Fruit fly (Drosophila melanogaster): ENCODE measurements around the gene GCC185.

The GCC185 gene

DNA sequence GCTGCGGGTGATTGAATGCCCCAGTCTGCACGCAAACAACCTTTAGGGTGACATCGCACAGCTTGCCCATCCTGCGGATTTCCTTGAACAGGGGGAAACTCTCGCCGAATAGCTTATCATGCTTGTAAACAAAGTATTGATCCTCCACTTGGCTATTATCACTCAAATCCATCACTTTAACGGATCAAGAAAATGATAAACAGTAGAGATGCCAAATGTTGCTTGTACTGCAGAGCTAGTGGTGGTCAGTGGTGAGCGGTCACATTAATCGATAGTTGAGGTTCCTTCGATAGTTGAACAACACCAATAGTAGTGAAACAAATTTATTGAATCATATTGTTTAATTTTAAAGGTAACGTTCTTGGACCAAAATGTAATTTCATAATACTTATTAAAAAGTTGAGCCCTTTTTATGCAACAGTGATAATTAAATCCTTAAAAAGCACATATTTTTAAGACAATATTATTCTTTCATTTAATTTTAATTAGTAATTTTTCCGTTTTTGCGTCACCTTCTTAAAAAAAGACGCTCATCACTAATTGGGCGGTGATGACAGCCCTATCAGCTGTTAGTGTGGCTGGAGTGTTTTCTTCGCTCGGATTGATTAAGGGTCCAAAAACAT lies at the start of gene GCC185, which contains the start of gene KLHL18 (continued):
- TF ChIP-seq CG15514 (GFP tag; optimal IDR thresholded peaks at IDR 0.05) (peak; percentile 80), fru (optimal IDR thresholded peaks at IDR 0.05) (no peak), mld (GFP tag; IDR thresholded peaks at IDR 0.05; ENCODE audit: partially characterized antibody) (peak; percentile 19; the same call in 1 of the 3 replicates), zf30C (GFP tag; optimal IDR thresholded peaks at IDR 0.05) (no peak), CG8089 (GFP tag; optimal IDR thresholded peaks at IDR 0.05) (peak; percentile 23), HLHmδ (GFP tag; optimal IDR thresholded peaks at IDR 0.05) (no peak), CG6689 (GFP tag; IDR thresholded peaks at IDR 0.05) (peak; percentile 100), CrebB (tag; optimal IDR thresholded peaks at IDR 0.05) (no peak), stwl (tag; optimal IDR thresholded peaks at IDR 0.05) (peak; percentile 56), run (tag; optimal IDR thresholded peaks at IDR 0.05) (peak; percentile 18), CG3407 (GFP tag; optimal IDR thresholded peaks at IDR 0.05) (no peak), CG32767 (GFP tag; IDR thresholded peaks at IDR 0.05) (no peak), nau (GFP tag; optimal IDR thresholded peaks at IDR 0.05) (no peak), CG7928 (GFP tag; optimal IDR thresholded peaks at IDR 0.05) (peak; percentile 22), CG3281 (GFP tag; optimal IDR thresholded peaks at IDR 0.05) (peak; percentile 47), CG6175 (GFP tag; IDR thresholded peaks at IDR 0.05) (no peak), CG7372 (GFP tag; IDR thresholded peaks at IDR 0.05) (peak; percentile 64), sens-2 (GFP tag; IDR thresholded peaks at IDR 0.05) (no peak), Asciz (GFP tag; optimal IDR thresholded peaks at IDR 0.05) (no peak), CG17829 (tag; optimal IDR thresholded peaks at IDR 0.05) (peak; percentile 79), CG7357 (GFP tag; IDR thresholded peaks at IDR 0.05) (0 out of 3 replicates have a peak, but pooled peaks have one; percentile 17), H15 (GFP tag; IDR thresholded peaks at IDR 0.05) (peak; percentile 55; the same call in 1 of the 3 replicates), pum (GFP tag; optimal IDR thresholded peaks at IDR 0.05) (peak; percentile 70), ase (GFP tag; IDR thresholded peaks at IDR 0.05) (0 out of 3 replicates have a peak, but pooled peaks have one; percentile 14), CG11695 (GFP tag; IDR thresholded peaks at IDR 0.05) (0 out of 3 replicates have a peak, but pooled peaks have one; percentile 43), ac (GFP tag; optimal IDR thresholded peaks at IDR 0.05) (no peak), grn (GFP tag; optimal IDR thresholded peaks at IDR 0.05) (peak; percentile 32), lilli (GFP tag; optimal IDR thresholded peaks at IDR 0.05) (peak; percentile 84), Sin3A (optimal IDR thresholded peaks at IDR 0.05) (peak; percentile 94), sisA (GFP tag; IDR thresholded peaks at IDR 0.05) (peak; percentile 78), CG14965 (GFP tag; optimal IDR thresholded peaks at IDR 0.05; ENCODE audit: borderline replicate concordance) (no peak), CG18599 (GFP tag; optimal IDR thresholded peaks at IDR 0.05) (no peak), CG18262 (tag; optimal IDR thresholded peaks at IDR 0.05) (peak; percentile 72), CG11398 (GFP tag; optimal IDR thresholded peaks at IDR 0.05) (no peak), Dad (GFP tag; optimal IDR thresholded peaks at IDR 0.05) (no peak), CG2129 (GFP tag; IDR thresholded peaks at IDR 0.05; ENCODE audit: partially characterized antibody) (peak; percentile 56), CG1647 (GFP tag; optimal IDR thresholded peaks at IDR 0.05) (peak; percentile 66), her (GFP tag; optimal IDR thresholded peaks at IDR 0.05) (no peak), klu (GFP tag; IDR thresholded peaks at IDR 0.05) (peak; percentile 76; the same call in 1 of the 2 replicates), usp (GFP tag; optimal IDR thresholded peaks at IDR 0.05) (no peak), CG11696 (GFP tag; IDR thresholded peaks at IDR 0.05) (no peak), CG9932 (GFP tag; IDR thresholded peaks at IDR 0.05) (peak; percentile 88), nom (GFP tag; optimal IDR thresholded peaks at IDR 0.05) (no peak), crol (GFP tag; IDR thresholded peaks at IDR 0.05) (no peak), crp (GFP tag; optimal IDR thresholded peaks at IDR 0.05) (peak; percentile 97 to 98), trem (tag; optimal IDR thresholded peaks at IDR 0.05) (peak; percentile 83), Hand (GFP tag; optimal IDR thresholded peaks at IDR 0.05) (no peak), BEAF-32 (GFP tag; optimal IDR thresholded peaks at IDR 0.05) (peak; percentile 93), CG17385 (GFP tag; optimal IDR thresholded peaks at IDR 0.05) (no peak), odd (GFP tag; optimal IDR thresholded peaks at IDR 0.05) (no peak)

Data from whole organism, embryonic.